Fruit fly (Drosophila melanogaster) whole organism, embryonic: Measurements from ENCODE around the gene CG32176.
A peak's percentile ranks its signal among the peaks of the same experiment; 100 is the strongest.

Experiments used
- B-H2 ChIP-seq: fragments of 200-800 bp; sonication (Bioruptor generic); optimal IDR thresholded peaks from 2 replicates; lab custom pipeline; 2018; ENCODE audit warnings: missing biosample characterization, mild to moderate bottlenecking, missing genetic modification characterization
- BEAF-32 ChIP-seq: fragments of 200-800 bp; sonication (Bioruptor generic); optimal IDR thresholded peaks from 3 replicates; lab custom pipeline; 2017; ENCODE audit warnings: missing biosample characterization, missing genetic modification characterization, mild to moderate bottlenecking, moderate library complexity, missing genetic modification reagents
- Blimp-1 ChIP-seq: fragments of 200-800 bp; sonication (Bioruptor generic); optimal IDR thresholded peaks from 3 replicates; lab custom pipeline; 2018; ENCODE audit warnings: missing biosample characterization, missing genetic modification characterization, mild to moderate bottlenecking, moderate library complexity, missing genetic modification reagents
- CG10431 ChIP-seq: fragments of 200-800 bp; sonication (Bioruptor generic); optimal IDR thresholded peaks from 3 replicates; lab custom pipeline; 2018; ENCODE audit warnings: missing biosample characterization, mild to moderate bottlenecking, missing genetic modification characterization
- CG12299 ChIP-seq: fragments of 200-800 bp; sonication (Bioruptor generic); optimal IDR thresholded peaks from 2 replicates; lab custom pipeline; 2018; ENCODE audit warnings: missing biosample characterization, mild to moderate bottlenecking, missing genetic modification characterization
- CG13287 ChIP-seq: fragments of 200-800 bp; sonication (Bioruptor generic); IDR thresholded peaks from 2 replicates; pipeline ENCODE4 v1.3.6; 2022; ENCODE audit warnings: missing biosample characterization, missing genetic modification characterization; ENCODE audit not compliant: partially characterized antibody
- CG13296 ChIP-seq: fragments of 200-800 bp; sonication (Bioruptor generic); optimal IDR thresholded peaks from 3 replicates; lab custom pipeline; 2018; ENCODE audit warnings: missing biosample characterization, mild to moderate bottlenecking, missing genetic modification characterization
- CG14014 ChIP-seq: fragments of 200-800 bp; sonication (Bioruptor generic); IDR thresholded peaks from 2 replicates; pipeline ENCODE4 v1.3.6; 2022; ENCODE audit warnings: missing biosample characterization, missing genetic modification characterization
- CG17385 ChIP-seq: fragments of 200-800 bp; sonication (Bioruptor generic); optimal IDR thresholded peaks from 3 replicates; lab custom pipeline; 2018; ENCODE audit warnings: missing biosample characterization, mild to moderate bottlenecking, missing genetic modification characterization
- CG32532 ChIP-seq: fragments of 200-800 bp; sonication (Bioruptor generic); IDR thresholded peaks from 2 replicates; pipeline ENCODE4 v1.3.6; 2022; ENCODE audit warnings: missing biosample characterization, missing genetic modification characterization
- CG34422 ChIP-seq: fragments of 200-800 bp; sonication (Bioruptor generic); IDR thresholded peaks from 3 replicates; pipeline ENCODE4 v1.3.6; 2022; ENCODE audit warnings: missing biosample characterization, missing genetic modification characterization
- CG3995 ChIP-seq: fragments of 200-800 bp; sonication (Bioruptor generic); optimal IDR thresholded peaks from 3 replicates; lab custom pipeline; 2016; ENCODE audit warnings: missing biosample characterization, missing genetic modification characterization
- CG4820 ChIP-seq: fragments of 200-800 bp; sonication (Bioruptor generic); optimal IDR thresholded peaks from 3 replicates; lab custom pipeline; 2016; ENCODE audit warnings: missing biosample characterization, missing genetic modification characterization
- CG4854 ChIP-seq: fragments of 200-800 bp; sonication (Bioruptor generic); optimal IDR thresholded peaks from 2 replicates; lab custom pipeline; 2016; ENCODE audit warnings: missing biosample characterization, missing genetic modification characterization, inconsistent platforms
- CG6254 ChIP-seq: fragments of 200-800 bp; sonication (Bioruptor generic); optimal IDR thresholded peaks from 3 replicates; lab custom pipeline; 2017; ENCODE audit warnings: mild to moderate bottlenecking, missing biosample characterization, missing genetic modification reagents, missing genetic modification characterization
- CG7745 ChIP-seq: fragments of 200-800 bp; sonication (Bioruptor generic); optimal IDR thresholded peaks from 2 replicates; lab custom pipeline; 2018; ENCODE audit warnings: missing biosample characterization, mild to moderate bottlenecking, missing genetic modification characterization, moderate library complexity
- CG8478 ChIP-seq: fragments of >200 bp; optimal IDR thresholded peaks from 2 replicates; lab custom pipeline; 2018
- CG9437 ChIP-seq: fragments of 200-800 bp; sonication (Bioruptor generic); optimal IDR thresholded peaks from 2 replicates; lab custom pipeline; 2018; ENCODE audit warnings: missing biosample characterization, mild to moderate bottlenecking, missing genetic modification characterization
- D19A ChIP-seq: fragments of 200-800 bp; optimal IDR thresholded peaks from 3 replicates; lab custom pipeline; 2019; ENCODE audit warnings: missing biosample characterization, mild to moderate bottlenecking, missing genetic modification characterization, moderate library complexity
- D19B ChIP-seq: fragments of 200-800 bp; sonication (Bioruptor generic); optimal IDR thresholded peaks from 2 replicates; lab custom pipeline; 2017; ENCODE audit warnings: missing biosample characterization, mild to moderate bottlenecking, missing genetic modification characterization
- Hmr ChIP-seq: fragments of 200-800 bp; sonication (Bioruptor generic); optimal IDR thresholded peaks from 3 replicates; lab custom pipeline; 2017; ENCODE audit warnings: mild to moderate bottlenecking, missing biosample characterization, missing genetic modification reagents, missing genetic modification characterization
- Hmx ChIP-seq: fragments of 200-800 bp; sonication (Bioruptor generic); optimal IDR thresholded peaks from 2 replicates; lab custom pipeline; 2016; ENCODE audit warnings: missing biosample characterization, missing genetic modification characterization
- Kr ChIP-seq: fragments of 200-800 bp; sonication (Bioruptor generic); optimal IDR thresholded peaks from 2 replicates; lab custom pipeline; 2017; ENCODE audit warnings: missing biosample characterization, mild to moderate bottlenecking, missing genetic modification characterization
- Lpt ChIP-seq: fragments of >200 bp; optimal IDR thresholded peaks from 2 replicates; lab custom pipeline; 2018; ENCODE audit warnings: missing biosample characterization, missing genetic modification characterization
- MESR4 ChIP-seq: fragments of 200-800 bp; sonication (Bioruptor generic); optimal IDR thresholded peaks from 2 replicates; lab custom pipeline; 2018; ENCODE audit warnings: missing biosample characterization, mild to moderate bottlenecking, missing genetic modification characterization, moderate library complexity
- MTF-1 ChIP-seq: fragments of 200-800 bp; sonication (Bioruptor generic); optimal IDR thresholded peaks from 2 replicates; lab custom pipeline; 2018; ENCODE audit warnings: missing biosample characterization, mild to moderate bottlenecking, missing genetic modification characterization, borderline replicate concordance
- Myb ChIP-seq: fragments of 200-800 bp; sonication (Bioruptor generic); optimal IDR thresholded peaks from 2 replicates; lab custom pipeline; 2016; ENCODE audit warnings: missing biosample characterization, missing genetic modification characterization
- Nf-YB ChIP-seq: fragments of 200-800 bp; sonication (Bioruptor generic); optimal IDR thresholded peaks from 3 replicates; lab custom pipeline; 2019; ENCODE audit warnings: missing biosample characterization, mild to moderate bottlenecking, missing genetic modification characterization, moderate library complexity
- Opbp ChIP-seq: fragments of 200-800 bp; sonication (Bioruptor generic); IDR thresholded peaks from 3 replicates; pipeline ENCODE4 v1.3.6; 2022; ENCODE audit warnings: missing biosample characterization, missing genetic modification characterization; ENCODE audit not compliant: partially characterized antibody
- Six4 ChIP-seq: fragments of 200-800 bp; sonication (Bioruptor generic); optimal IDR thresholded peaks from 2 replicates; lab custom pipeline; 2016; ENCODE audit warnings: missing biosample characterization, missing genetic modification characterization
- Trl ChIP-seq, 3 experiments: fragments of >200 bp in 2 of 3; fragments of 200-800 bp in 1 of 3; sonication (Bioruptor generic) in 1 of 3; optimal IDR thresholded peaks; 2 replicates in 1 of 3; 3 replicates in 2 of 3; lab custom pipeline; 2016 to 2017; ENCODE audit warnings: missing biosample characterization in 1 of 3, missing genetic modification characterization in 1 of 3
- Usf ChIP-seq: fragments of 200-800 bp; sonication (Bioruptor generic); optimal IDR thresholded peaks from 2 replicates; lab custom pipeline; 2017; ENCODE audit warnings: missing genotype, missing biosample characterization, missing genetic modification characterization
- abd-A ChIP-seq: fragments of 200-800 bp; sonication (Bioruptor generic); optimal IDR thresholded peaks from 3 replicates; lab custom pipeline; 2019; ENCODE audit warnings: missing biosample characterization, mild to moderate bottlenecking, missing genetic modification characterization, moderate library complexity
- chif ChIP-seq, 2 experiments: fragments of 200-800 bp; sonication (Bioruptor generic); optimal IDR thresholded peaks; 3 replicates each; lab custom pipeline; 2016; ENCODE audit warnings: missing biosample characterization in 2 of 2, missing genetic modification characterization in 2 of 2
- corto ChIP-seq: fragments of 200-800 bp; sonication (Bioruptor generic); optimal IDR thresholded peaks from 2 replicates; lab custom pipeline; 2016; ENCODE audit warnings: missing biosample characterization, mild to moderate bottlenecking, missing genetic modification characterization, moderate library complexity
- dimm ChIP-seq: fragments of 200-800 bp; sonication (Bioruptor generic); IDR thresholded peaks from 2 replicates; pipeline ENCODE4 v1.3.6; 2022; ENCODE audit warnings: missing biosample characterization, missing genetic modification characterization
- eyg ChIP-seq: fragments of 200-800 bp; sonication (Bioruptor generic); optimal IDR thresholded peaks from 3 replicates; lab custom pipeline; 2016; ENCODE audit warnings: missing biosample characterization, missing genetic modification characterization
- fd102C ChIP-seq: fragments of 200-800 bp; sonication (Bioruptor generic); optimal IDR thresholded peaks from 2 replicates; lab custom pipeline; 2018; ENCODE audit warnings: missing biosample characterization, mild to moderate bottlenecking, missing genetic modification characterization, moderate library complexity
- fd3F ChIP-seq: fragments of 200-800 bp; sonication (Bioruptor generic); optimal IDR thresholded peaks from 2 replicates; lab custom pipeline; 2018; ENCODE audit warnings: missing biosample characterization, mild to moderate bottlenecking, missing genetic modification characterization, moderate library complexity
- ftz-f1 ChIP-seq: fragments of 200-800 bp; sonication (Bioruptor generic); optimal IDR thresholded peaks from 2 replicates; lab custom pipeline; 2016; ENCODE audit warnings: missing biosample characterization, missing genetic modification characterization
- grn ChIP-seq: fragments of 200-800 bp; sonication (Bioruptor generic); optimal IDR thresholded peaks from 3 replicates; lab custom pipeline; 2017; ENCODE audit warnings: missing biosample characterization, missing genetic modification characterization
- inv ChIP-seq: fragments of 200-800 bp; sonication (Bioruptor generic); IDR thresholded peaks from 2 replicates; pipeline ENCODE4 v1.3.6; 2022; ENCODE audit warnings: missing biosample characterization, missing genetic modification characterization; ENCODE audit not compliant: partially characterized antibody
- lab ChIP-seq: fragments of 200-800 bp; sonication (Bioruptor generic); optimal IDR thresholded peaks from 3 replicates; lab custom pipeline; 2017; ENCODE audit warnings: missing biosample characterization, missing genetic modification characterization, mild to moderate bottlenecking, moderate library complexity, missing genetic modification reagents
- lmd ChIP-seq: fragments of 200-800 bp; sonication (Bioruptor generic); IDR thresholded peaks from 2 replicates; pipeline ENCODE4 v1.3.6; 2022; ENCODE audit warnings: missing biosample characterization, missing genetic modification characterization
- lola ChIP-seq, 3 experiments: fragments of >200 bp in 2 of 3; fragments of 200-800 bp in 1 of 3; sonication (Bioruptor generic) in 1 of 3; optimal IDR thresholded peaks; 2 replicates each; lab custom pipeline; 2017 to 2019; ENCODE audit warnings: missing biosample characterization in 3 of 3, missing genetic modification characterization in 3 of 3, mild to moderate bottlenecking in 1 of 3, moderate library complexity in 1 of 3
- row ChIP-seq: fragments of 200-800 bp; sonication (Bioruptor generic); IDR thresholded peaks from 3 replicates; pipeline ENCODE4 v1.3.6; 2022; ENCODE audit warnings: missing biosample characterization, missing genetic modification characterization
- ttk ChIP-seq: fragments of 200-800 bp; sonication (Bioruptor generic); IDR thresholded peaks from 2 replicates; pipeline ENCODE4 v2.1.2; 2022; ENCODE audit warnings: missing biosample characterization, missing genetic modification characterization
- vnd ChIP-seq: fragments of 200-800 bp; sonication (Bioruptor generic); IDR thresholded peaks from 3 replicates; pipeline ENCODE4 v1.3.6; 2022; ENCODE audit warnings: missing biosample characterization, missing genetic modification characterization; ENCODE audit not compliant: partially characterized antibody
- zfh2 ChIP-seq: fragments of 200-800 bp; sonication (Bioruptor generic); optimal IDR thresholded peaks from 2 replicates; lab custom pipeline; 2016; ENCODE audit warnings: missing biosample characterization, missing genetic modification characterization

CG32176 gene

DNA sequence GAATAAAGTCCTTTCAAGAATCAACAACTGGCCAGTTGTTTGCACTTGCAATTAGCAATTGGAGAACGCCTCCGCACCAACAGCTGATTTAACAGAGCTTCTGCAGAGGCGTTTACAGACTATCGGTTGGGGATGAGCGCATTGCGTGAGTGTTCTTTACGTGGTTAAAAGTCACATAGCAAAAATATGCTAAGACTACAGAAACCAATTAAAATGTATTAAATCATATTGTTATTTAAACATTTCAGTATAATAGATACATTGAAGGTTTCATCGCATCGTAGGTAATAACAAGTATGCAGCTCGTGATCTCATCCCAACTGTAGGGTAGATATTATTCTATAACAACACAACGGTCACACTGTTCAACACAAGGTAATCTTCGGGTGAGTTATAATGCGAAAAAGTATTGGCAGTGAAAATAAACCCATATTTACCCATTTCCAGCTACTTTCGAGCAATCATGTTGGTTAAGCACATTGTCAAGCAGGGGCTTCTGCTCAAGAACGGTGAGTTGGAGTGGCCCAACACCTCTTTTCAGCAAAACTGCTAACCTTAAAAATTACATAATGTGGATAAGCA lies 8.4 kb upstream of the CG32176 start, which contains the start of the genes Sec3 and COX7B (continued):
- no peak for TF ChIP-seq Kr
- TF ChIP-seq lmd, result peak; percentile 58; the same call in 1 of the 2 replicates
- TF ChIP-seq eyg, result no peak
- peak; percentile 63 for TF ChIP-seq CG34422 (GFP tag; lab: Robert Waterston, UW)
- peak; percentile 58 to 64 for TF ChIP-seq chif (GFP tag; optimal IDR thresholded peaks at IDR 0.05; lab: Kevin White, UChicago)
- peak in 1 of 3 experiments; percentile 64 for TF ChIP-seq lola (GFP tag; optimal IDR thresholded peaks at IDR 0.05; lab: Kevin White, UChicago)
- peak; percentile 39 for TF ChIP-seq Blimp-1 (GFP tag; lab: Kevin White, UChicago)
- peak; percentile 36 for TF ChIP-seq D19B (GFP tag; lab: Kevin White, UChicago)
- peak; percentile 47 for TF ChIP-seq Hmx (GFP tag; lab: Kevin White, UChicago)
- TF ChIP-seq CG14014 (GFP tag; lab: Robert Waterston, UW), result no peak
- peak; percentile 93 for TF ChIP-seq row (GFP tag; lab: Robert Waterston, UW)
- peak; percentile 47 for TF ChIP-seq CG17385 (GFP tag; lab: Kevin White, UChicago)
- peak; percentile 62 for TF ChIP-seq lab
- no peak for TF ChIP-seq MTF-1 (GFP tag; lab: Kevin White, UChicago)
- peak; percentile 60 for TF ChIP-seq D19A (tag; lab: Kevin White, UChicago)
- TF ChIP-seq dimm (GFP tag; lab: Robert Waterston, UW), result no peak
- TF ChIP-seq Myb (GFP tag; lab: Kevin White, UChicago), result peak; percentile 28
- peak; percentile 50 for TF ChIP-seq fd3F (GFP tag; lab: Kevin White, UChicago)
- peak; percentile 98 for TF ChIP-seq CG13287 (GFP tag; lab: Robert Waterston, UW)
- peak; percentile 71 for TF ChIP-seq CG32532 (GFP tag; lab: Robert Waterston, UW)
- peak; percentile 59 for TF ChIP-seq zfh2 (GFP tag; lab: Kevin White, UChicago)
- TF ChIP-seq CG4820 (GFP tag; lab: Kevin White, UChicago), result peak; percentile 55
- TF ChIP-seq CG8478, result no peak
- TF ChIP-seq CG4854 (GFP tag; lab: Kevin White, UChicago), result peak; percentile 51
- no peak for TF ChIP-seq fd102C
- peak; percentile 92 for TF ChIP-seq inv
- peak; percentile 6 for TF ChIP-seq Six4 (GFP tag; lab: Kevin White, UChicago)
- peak; percentile 97 for TF ChIP-seq BEAF-32
- peak; percentile 80 for TF ChIP-seq MESR4 (GFP tag; lab: Kevin White, UChicago)
- no peak for TF ChIP-seq Trl (optimal IDR thresholded peaks at IDR 0.05; lab: Kevin White, UChicago)
- peak; percentile 20 for TF ChIP-seq Trl (GFP tag; optimal IDR thresholded peaks at IDR 0.05; lab: Kevin White, UChicago)
- TF ChIP-seq CG13296 (GFP tag; lab: Kevin White, UChicago), result peak; percentile 55
- no peak for TF ChIP-seq ttk
- TF ChIP-seq Usf (GFP tag; lab: Kevin White, UChicago), result no peak
- peak; percentile 57 for TF ChIP-seq Hmr
- TF ChIP-seq CG6254 (GFP tag; lab: Kevin White, UChicago), result no peak
- TF ChIP-seq CG9437 (GFP tag; lab: Kevin White, UChicago), result peak; percentile 84
- TF ChIP-seq Opbp (GFP tag; lab: Robert Waterston, UW), result peak; percentile 87
- no peak for TF ChIP-seq CG10431 (GFP tag; lab: Kevin White, UChicago)
- TF ChIP-seq CG7745, result no peak
- TF ChIP-seq ftz-f1 (GFP tag; lab: Kevin White, UChicago), result peak; percentile 72
- TF ChIP-seq Nf-YB (GFP tag; lab: Kevin White, UChicago), result peak; percentile 11
- peak; percentile 95 for TF ChIP-seq CG3995 (GFP tag; lab: Kevin White, UChicago)
- TF ChIP-seq vnd, result peak; percentile 91
- TF ChIP-seq B-H2, result peak; percentile 82
- TF ChIP-seq grn (GFP tag; lab: Kevin White, UChicago), result no peak
- no peak for TF ChIP-seq abd-A (tag; lab: Kevin White, UChicago)
- peak; percentile 64 for TF ChIP-seq CG12299
- TF ChIP-seq Lpt (GFP tag; lab: Kevin White, UChicago), result no peak
- peak; percentile 23 for TF ChIP-seq corto (GFP tag; lab: Kevin White, UChicago)
